Worm (Caenorhabditis elegans) whole organism, L1 larva: Measurements from ENCODE around the gene T13C5.2.

Source experiments
- efl-3 ChIP-seq: fragments of 200-800 bp; sonication (Bioruptor generic); optimal IDR thresholded peaks from 2 replicates; lab custom pipeline; 2018; ENCODE audit warnings: mild to moderate bottlenecking, missing genetic modification characterization, missing compliant biosample characterization
- egl-27 ChIP-seq, 2 experiments: fragments of 150-350 bp in 1 of 2; sonication (generic microtip); optimal IDR thresholded peaks; 3 replicates each; lab custom pipeline; 2017 to 2018; ENCODE audit warnings: missing biosample characterization in 2 of 2, missing genetic modification characterization in 2 of 2, missing genetic modification reagents in 2 of 2
- fkh-8 ChIP-seq: sonication (generic microtip); optimal IDR thresholded peaks from 2 replicates; lab custom pipeline; 2016; ENCODE audit warnings: mild to moderate bottlenecking, missing genetic modification characterization, missing compliant biosample characterization
- lin-39 ChIP-seq: fragments of 150-350 bp; optimal IDR thresholded peaks from 2 replicates; lab custom pipeline; 2014; ENCODE audit warnings: missing biosample characterization, missing genetic modification reagents, missing genetic modification characterization
- lsy-2 ChIP-seq, 2 experiments: fragments of 150-350 bp; optimal IDR thresholded peaks; 2 replicates each; lab custom pipeline; 2014; ENCODE audit warnings: missing biosample characterization in 2 of 2, missing genetic modification characterization in 2 of 2
- mdl-1 ChIP-seq, 2 experiments: fragments of 150-350 bp; optimal IDR thresholded peaks; 2 replicates each; lab custom pipeline; 2014 to 2017; ENCODE audit warnings: missing biosample characterization in 2 of 2, missing genetic modification characterization in 2 of 2, inconsistent platforms in 1 of 2
- mep-1 ChIP-seq: fragments of 150-350 bp; optimal IDR thresholded peaks from 2 replicates; lab custom pipeline; 2014; ENCODE audit warnings: missing biosample characterization, missing genetic modification characterization
- nhr-28 ChIP-seq: fragments of 150-350 bp; optimal IDR thresholded peaks from 2 replicates; lab custom pipeline; 2014; ENCODE audit warnings: missing biosample characterization, missing genetic modification characterization
- nhr-71 ChIP-seq: sonication (generic microtip); optimal IDR thresholded peaks from 2 replicates; lab custom pipeline; 2016; ENCODE audit warnings: mild to moderate bottlenecking, missing genetic modification characterization, moderate library complexity, missing compliant biosample characterization
- nhr-77 ChIP-seq: fragments of 150-350 bp; optimal IDR thresholded peaks from 2 replicates; lab custom pipeline; 2014; ENCODE audit warnings: missing biosample characterization, missing genetic modification characterization
- pag-3 ChIP-seq: sonication (generic microtip); optimal IDR thresholded peaks from 2 replicates; lab custom pipeline; 2017; ENCODE audit warnings: missing genetic modification characterization, mild to moderate bottlenecking, missing compliant biosample characterization, antibody characterized with exemption, borderline replicate concordance; ENCODE audit not compliant: insufficient read depth
- snpc-4 ChIP-seq: fragments of 150-350 bp; optimal IDR thresholded peaks from 2 replicates; lab custom pipeline; 2014; ENCODE audit warnings: missing biosample characterization, missing genetic modification characterization
- tbx-2 ChIP-seq: sonication (generic microtip); optimal IDR thresholded peaks from 2 replicates; lab custom pipeline; 2016; ENCODE audit warnings: missing genetic modification characterization, missing compliant biosample characterization
- unc-86 ChIP-seq: sonication (generic microtip); optimal IDR thresholded peaks from 2 replicates; lab custom pipeline; 2016; ENCODE audit warnings: missing genetic modification characterization, missing compliant biosample characterization

DNA sequence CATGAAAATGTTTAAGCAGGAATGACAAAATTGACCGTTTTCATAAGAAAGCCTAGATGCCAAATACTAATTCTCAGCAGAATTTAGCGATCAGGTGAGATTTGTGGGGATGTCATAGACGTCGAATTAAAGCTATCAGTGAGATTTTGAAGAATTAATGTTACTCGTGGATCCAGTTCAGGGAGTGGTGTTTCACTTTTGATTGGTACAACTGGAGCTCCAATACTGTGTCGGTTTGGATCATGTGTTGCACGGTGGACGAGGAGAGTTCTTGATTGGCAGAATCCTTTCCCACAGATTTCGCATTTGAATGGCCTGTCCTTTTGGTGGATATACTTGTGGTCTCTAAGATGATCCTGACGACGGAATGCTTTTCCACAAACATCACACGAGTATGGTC, 25.2 kb upstream of the T13C5.2 start:
- TF ChIP-seq snpc-4 = no peak
- no peak for TF ChIP-seq lsy-2 (tag; optimal IDR thresholded peaks at IDR 0.05; lab: Kevin White, UChicago)
- no peak for TF ChIP-seq egl-27 (tag; optimal IDR thresholded peaks at IDR 0.05; lab: Kevin White, UChicago)
- TF ChIP-seq mep-1 (tag; lab: Kevin White, UChicago) = no peak
- no peak for TF ChIP-seq mdl-1 (tag; optimal IDR thresholded peaks at IDR 0.05; lab: Kevin White, UChicago)
- no peak for TF ChIP-seq pag-3
- no peak for TF ChIP-seq tbx-2 (tag; lab: Kevin White, UChicago)
- no peak for TF ChIP-seq nhr-71
- no peak for TF ChIP-seq nhr-28
- TF ChIP-seq unc-86 (tag; lab: Kevin White, UChicago) = no peak
- no peak for TF ChIP-seq nhr-77 (tag; lab: Kevin White, UChicago)
- TF ChIP-seq efl-3 (GFP tag; lab: Kevin White, UChicago) = no peak
- no peak for TF ChIP-seq lin-39 (tag; lab: Kevin White, UChicago)
- no peak for TF ChIP-seq fkh-8
